Fruit fly (Drosophila melanogaster) whole organism, prepupa: ENCODE results near the gene CG15525.

ENCODE experiments used
- CG11902 ChIP-seq: fragments of 200-800 bp; sonication (Bioruptor generic); optimal IDR thresholded peaks from 3 replicates; lab custom pipeline; 2016; ENCODE audit warnings: missing biosample characterization, missing genetic modification characterization
- CG31627 ChIP-seq: fragments of 200-800 bp; sonication (Bioruptor generic); optimal IDR thresholded peaks from 3 replicates; lab custom pipeline; 2016; ENCODE audit warnings: missing biosample characterization, missing genetic modification characterization
- CG3919 ChIP-seq: fragments of 200-800 bp; sonication (Bioruptor generic); optimal IDR thresholded peaks from 3 replicates; lab custom pipeline; 2016; ENCODE audit warnings: missing biosample characterization, missing genetic modification characterization
- CG4318 ChIP-seq: fragments of 200-800 bp; sonication (Bioruptor generic); optimal IDR thresholded peaks from 3 replicates; lab custom pipeline; 2017; ENCODE audit warnings: missing biosample characterization, mild to moderate bottlenecking, missing genetic modification characterization
- CG6808 ChIP-seq: fragments of 200-800 bp; sonication (Bioruptor generic); optimal IDR thresholded peaks from 3 replicates; lab custom pipeline; 2017; ENCODE audit warnings: missing biosample characterization, missing genetic modification characterization, mild to moderate bottlenecking, moderate library complexity, missing genetic modification reagents
- CG6854 ChIP-seq: fragments of 200-800 bp; sonication (Bioruptor generic); optimal IDR thresholded peaks from 2 replicates; lab custom pipeline; 2017; ENCODE audit warnings: missing biosample characterization, mild to moderate bottlenecking, missing genetic modification characterization
- CG8632 ChIP-seq: fragments of 200-800 bp; sonication (Bioruptor generic); optimal IDR thresholded peaks from 3 replicates; lab custom pipeline; 2016; ENCODE audit warnings: missing biosample characterization, missing genetic modification characterization
- Gug ChIP-seq: fragments of 200-800 bp; sonication (Bioruptor generic); IDR thresholded peaks from 2 replicates; pipeline ENCODE4 v1.3.6; 2022; ENCODE audit warnings: missing biosample characterization, missing genetic modification characterization
- Hr4 ChIP-seq: fragments of 200-800 bp; sonication (Bioruptor generic); optimal IDR thresholded peaks from 3 replicates; lab custom pipeline; 2016; ENCODE audit warnings: missing biosample characterization, missing genetic modification characterization
- OdsH ChIP-seq: fragments of 200-800 bp; sonication (Bioruptor generic); optimal IDR thresholded peaks from 3 replicates; lab custom pipeline; 2016; ENCODE audit warnings: missing biosample characterization, missing genetic modification characterization
- achi ChIP-seq: fragments of 200-800 bp; sonication (Bioruptor generic); optimal IDR thresholded peaks from 3 replicates; lab custom pipeline; 2016; ENCODE audit warnings: missing biosample characterization, missing genetic modification characterization
- acj6 ChIP-seq: fragments of 200-800 bp; sonication (Bioruptor generic); optimal IDR thresholded peaks from 3 replicates; lab custom pipeline; 2016; ENCODE audit warnings: missing biosample characterization, missing genetic modification characterization
- pdm3 ChIP-seq: fragments of 200-800 bp; sonication (Bioruptor generic); optimal IDR thresholded peaks from 3 replicates; lab custom pipeline; 2016; ENCODE audit warnings: missing biosample characterization, missing genetic modification characterization
- ss ChIP-seq, 2 experiments: fragments of 200-800 bp; sonication (Bioruptor generic); optimal IDR thresholded peaks; 2 replicates in 1 of 2; 3 replicates in 1 of 2; lab custom pipeline; 2017 to 2018; ENCODE audit warnings: mild to moderate bottlenecking in 2 of 2, missing biosample characterization in 2 of 2, missing genetic modification characterization in 2 of 2, moderate library complexity in 1 of 2

- TF ChIP-seq CG31627 (peak; percentile 7), Hr4 (peak; percentile 20), CG11902 (GFP tag; lab: Kevin White, UChicago) (no peak), CG6808 (no peak), CG6854 (GFP tag; lab: Kevin White, UChicago) (no peak), ss (GFP tag; optimal IDR thresholded peaks at IDR 0.05; lab: Kevin White, UChicago) (no peak), CG8632 (peak; percentile 8), pdm3 (GFP tag; lab: Kevin White, UChicago) (peak; percentile 22), achi (GFP tag; lab: Kevin White, UChicago) (peak; percentile 28), CG4318 (GFP tag; lab: Kevin White, UChicago) (peak; percentile 6), OdsH (peak; percentile 59), acj6 (GFP tag; lab: Kevin White, UChicago) (peak; percentile 34), CG3919 (peak; percentile 32), Gug (peak; percentile 24; the same call in 1 of the 2 replicates)
Observed at dm6 chr3R:29981479-29981878, 16.0 kb downstream of the CG15525 start.
